Worm (Caenorhabditis elegans) whole organism, young adult: ENCODE data around the gene Y113G7A.13.

Source experiments
- B0261.1 ChIP-seq: sonication (generic microtip); optimal IDR thresholded peaks from 2 replicates; lab custom pipeline; 2016; ENCODE audit warnings: mild to moderate bottlenecking, missing genetic modification characterization, moderate library complexity, missing compliant biosample characterization
- B0336.3 ChIP-seq: fragments of 200-800 bp; sonication (Bioruptor generic); IDR thresholded peaks from 2 replicates; pipeline ENCODE4 v1.3.6; 2022; ENCODE audit warnings: missing genetic modification characterization, missing compliant biosample characterization
- C06A6.2 ChIP-seq: fragments of 200-800 bp; sonication (Bioruptor generic); conservative IDR thresholded peaks from 2 replicates; pipeline ENCODE4 v1.3.6; 2022; ENCODE audit warnings: missing genetic modification characterization, missing compliant biosample characterization
- F22D6.2 ChIP-seq: sonication (generic microtip); optimal IDR thresholded peaks from 2 replicates; lab custom pipeline; 2016; ENCODE audit warnings: mild to moderate bottlenecking, missing genetic modification characterization, missing compliant biosample characterization
- F33H1.4 ChIP-seq: fragments of 200-800 bp; sonication (Bioruptor generic); IDR thresholded peaks from 2 replicates; pipeline ENCODE4 v1.3.6; 2022; ENCODE audit warnings: missing genetic modification reagents, missing genetic modification characterization, missing compliant biosample characterization
- F37B4.10 ChIP-seq: fragments of 200-800 bp; sonication (Bioruptor generic); IDR thresholded peaks from 2 replicates; pipeline ENCODE4 v1.3.6; 2022; ENCODE audit warnings: missing genetic modification characterization, missing compliant biosample characterization
- F39B2.1 ChIP-seq: fragments of 200-800 bp; sonication (Bioruptor generic); IDR thresholded peaks from 2 replicates; pipeline ENCODE4 v1.3.6; 2022; ENCODE audit warnings: missing genetic modification reagents, missing genetic modification characterization, missing compliant biosample characterization
- K12H6.12 ChIP-seq: fragments of 200-800 bp; sonication (Bioruptor generic); optimal IDR thresholded peaks from 2 replicates; lab custom pipeline; 2018; ENCODE audit warnings: mild to moderate bottlenecking, missing genetic modification characterization, missing compliant biosample characterization
- T07F8.4 ChIP-seq: sonication (generic microtip); optimal IDR thresholded peaks from 2 replicates; lab custom pipeline; 2016; ENCODE audit warnings: mild to moderate bottlenecking, missing genetic modification characterization, moderate library complexity, missing compliant biosample characterization
- T26A5.8 ChIP-seq: sonication (generic microtip); optimal IDR thresholded peaks from 2 replicates; lab custom pipeline; 2016; ENCODE audit warnings: missing genetic modification characterization, missing compliant biosample characterization
- Y53G8AR.9 ChIP-seq: fragments of 200-800 bp; sonication (Bioruptor generic); conservative IDR thresholded peaks from 2 replicates; pipeline ENCODE4 v1.3.6; 2022; ENCODE audit warnings: missing genetic modification reagents, missing genetic modification characterization, missing compliant biosample characterization
- Y67H2A.10 ChIP-seq: fragments of 200-800 bp; sonication (Bioruptor generic); conservative IDR thresholded peaks from 2 replicates; pipeline ENCODE4 v1.3.6; 2022; ENCODE audit warnings: missing genetic modification reagents, missing genetic modification characterization, missing compliant biosample characterization
- Y95B8A.8 ChIP-seq: fragments of 200-800 bp; sonication (Bioruptor generic); IDR thresholded peaks from 2 replicates; pipeline ENCODE4 v1.3.6; 2022; ENCODE audit warnings: missing genetic modification reagents, missing genetic modification characterization, missing compliant biosample characterization
- ama-1 ChIP-seq, 3 experiments: fragments of 150-350 bp in 1 of 3; sonication (generic microtip) in 2 of 3; optimal IDR thresholded peaks; 2 replicates each; lab custom pipeline; 2014 to 2018; ENCODE audit warnings: missing biosample characterization in 2 of 3, missing genetic modification characterization in 2 of 3, missing genetic modification reagents in 2 of 3
- atf-7 ChIP-seq: sonication (generic microtip); optimal IDR thresholded peaks from 2 replicates; lab custom pipeline; 2017; ENCODE audit warnings: mild to moderate bottlenecking, missing genetic modification characterization, missing compliant biosample characterization
- attf-3 ChIP-seq: fragments of 200-800 bp; sonication (Bioruptor generic); conservative IDR thresholded peaks from 2 replicates; pipeline ENCODE4 v1.3.6; 2022; ENCODE audit warnings: missing genetic modification reagents, missing genetic modification characterization, missing compliant biosample characterization
- attf-5 ChIP-seq: fragments of 200-800 bp; sonication (Bioruptor generic); optimal IDR thresholded peaks from 2 replicates; lab custom pipeline; 2018; ENCODE audit warnings: mild to moderate bottlenecking, missing genetic modification characterization, missing compliant biosample characterization
- cebp-1 ChIP-seq, 2 experiments: fragments of 200-800 bp in 1 of 2; sonication (Bioruptor generic) in 1 of 2; sonication (generic microtip) in 1 of 2; IDR thresholded peaks in 1 of 2; optimal IDR thresholded peaks in 1 of 2; 2 replicates each; pipeline versions ENCODE4 v1.3.6 to Lab custom; 2017 to 2022; ENCODE audit warnings: missing compliant biosample characterization in 2 of 2, missing genetic modification characterization in 2 of 2, mild to moderate bottlenecking in 1 of 2, missing genetic modification reagents in 1 of 2, moderate library complexity in 1 of 2
- ceh-58 ChIP-seq: fragments of 200-800 bp; sonication (Bioruptor generic); IDR thresholded peaks from 2 replicates; pipeline ENCODE4 v1.3.6; 2022; ENCODE audit warnings: missing genetic modification characterization, missing compliant biosample characterization
- dox-1 ChIP-seq: fragments of 200-800 bp; sonication (Bioruptor generic); IDR thresholded peaks from 2 replicates; pipeline ENCODE4 v1.3.6; 2022; ENCODE audit warnings: missing genetic modification reagents, missing genetic modification characterization, missing compliant biosample characterization
- ekl-4 ChIP-seq: fragments of 200-800 bp; sonication (Bioruptor generic); IDR thresholded peaks from 2 replicates; pipeline ENCODE4 v1.3.6; 2022; ENCODE audit warnings: missing genetic modification reagents, missing genetic modification characterization, missing compliant biosample characterization
- ets-4 ChIP-seq: fragments of 200-800 bp; sonication (Bioruptor generic); optimal IDR thresholded peaks from 2 replicates; lab custom pipeline; 2018; ENCODE audit warnings: mild to moderate bottlenecking, missing genetic modification characterization, missing compliant biosample characterization
- fkh-3 ChIP-seq: sonication (generic microtip); optimal IDR thresholded peaks from 2 replicates; lab custom pipeline; 2016; ENCODE audit warnings: mild to moderate bottlenecking, missing genetic modification characterization, missing compliant biosample characterization
- hmg-20 ChIP-seq: fragments of 200-800 bp; sonication (Bioruptor generic); IDR thresholded peaks from 2 replicates; pipeline ENCODE4 v1.3.6; 2022; ENCODE audit warnings: missing genetic modification reagents, missing genetic modification characterization, missing compliant biosample characterization
- let-526 ChIP-seq: fragments of 200-800 bp; sonication (Bioruptor generic); IDR thresholded peaks from 2 replicates; pipeline ENCODE4 v1.3.6; 2022; ENCODE audit warnings: missing genetic modification reagents, missing genetic modification characterization, missing compliant biosample characterization
- let-607 ChIP-seq, 2 experiments: fragments of 200-800 bp in 1 of 2; sonication (Bioruptor generic) in 1 of 2; sonication (generic microtip) in 1 of 2; optimal IDR thresholded peaks; 2 replicates each; lab custom pipeline; 2016 to 2018; ENCODE audit warnings: mild to moderate bottlenecking in 2 of 2, missing compliant biosample characterization in 2 of 2, missing genetic modification characterization in 2 of 2, moderate library complexity in 2 of 2, missing genotype in 1 of 2
- lin-54 ChIP-seq: fragments of 200-800 bp; sonication (Bioruptor generic); optimal IDR thresholded peaks from 2 replicates; lab custom pipeline; 2018; ENCODE audit warnings: mild to moderate bottlenecking, missing genetic modification characterization, missing compliant biosample characterization
- lir-1 ChIP-seq: fragments of 200-800 bp; sonication (Bioruptor generic); conservative IDR thresholded peaks from 2 replicates; pipeline ENCODE4 v1.3.6; 2022; ENCODE audit warnings: missing genetic modification reagents, missing genetic modification characterization, missing compliant biosample characterization
- madf-10 ChIP-seq: sonication (generic microtip); optimal IDR thresholded peaks from 2 replicates; lab custom pipeline; 2016; ENCODE audit warnings: mild to moderate bottlenecking, missing genetic modification characterization, missing compliant biosample characterization
- madf-6 ChIP-seq: fragments of 200-800 bp; sonication (Bioruptor generic); IDR thresholded peaks from 2 replicates; pipeline ENCODE4 v1.3.6; 2022; ENCODE audit warnings: missing genetic modification reagents, missing genetic modification characterization, missing compliant biosample characterization
- mcd-1 ChIP-seq: fragments of 200-800 bp; sonication (Bioruptor generic); IDR thresholded peaks from 2 replicates; pipeline ENCODE4 v1.3.6; 2022; ENCODE audit warnings: missing genetic modification reagents, missing genetic modification characterization, missing compliant biosample characterization
- nfya-2 ChIP-seq: fragments of 200-800 bp; sonication (Bioruptor generic); IDR thresholded peaks from 2 replicates; pipeline ENCODE4 v1.3.6; 2022; ENCODE audit warnings: missing genetic modification reagents, missing genetic modification characterization, missing compliant biosample characterization
- nfyb-1 ChIP-seq: fragments of 200-800 bp; sonication (Bioruptor generic); IDR thresholded peaks from 2 replicates; pipeline ENCODE4 v1.3.6; 2022; ENCODE audit warnings: missing genetic modification reagents, missing genetic modification characterization, missing compliant biosample characterization
- nhr-120 ChIP-seq: fragments of 200-800 bp; sonication (Bioruptor generic); IDR thresholded peaks from 2 replicates; pipeline ENCODE4 v1.3.6; 2022; ENCODE audit warnings: missing genetic modification characterization, missing compliant biosample characterization
- nhr-27 ChIP-seq: fragments of 200-800 bp; sonication (Bioruptor generic); optimal IDR thresholded peaks from 2 replicates; lab custom pipeline; 2018; ENCODE audit warnings: mild to moderate bottlenecking, missing genetic modification characterization, moderate library complexity, missing compliant biosample characterization
- nhr-90 ChIP-seq: sonication (generic microtip); optimal IDR thresholded peaks from 2 replicates; lab custom pipeline; 2016; ENCODE audit warnings: missing genotype, mild to moderate bottlenecking, missing genetic modification characterization, missing compliant biosample characterization
- pha-4 ChIP-seq: fragments of 150-350 bp; sonication (generic microtip); optimal IDR thresholded peaks from 2 replicates; lab custom pipeline; 2014; ENCODE audit warnings: missing biosample characterization, missing genetic modification reagents, missing genetic modification characterization
- rcor-1 ChIP-seq: fragments of 200-800 bp; sonication (Bioruptor generic); IDR thresholded peaks from 2 replicates; pipeline ENCODE4 v1.3.6; 2022; ENCODE audit warnings: missing genetic modification reagents, missing genetic modification characterization, missing compliant biosample characterization
- sea-2 ChIP-seq: fragments of 200-800 bp; sonication (Bioruptor generic); IDR thresholded peaks from 2 replicates; pipeline ENCODE4 v1.3.6; 2022; ENCODE audit warnings: missing genetic modification characterization, missing compliant biosample characterization
- tlf-1 ChIP-seq: fragments of 200-800 bp; sonication (Bioruptor generic); optimal IDR thresholded peaks from 2 replicates; lab custom pipeline; 2018; ENCODE audit warnings: mild to moderate bottlenecking, missing genetic modification characterization, missing compliant biosample characterization
- unc-62 ChIP-seq: fragments of 150-350 bp; optimal IDR thresholded peaks from 2 replicates; lab custom pipeline; 2014; ENCODE audit warnings: missing biosample characterization, missing genetic modification reagents, missing genetic modification characterization
- xnd-1 ChIP-seq: sonication (generic microtip); optimal IDR thresholded peaks from 2 replicates; lab custom pipeline; 2016; ENCODE audit warnings: missing genotype, missing genetic modification reagents, missing genetic modification characterization, missing compliant biosample characterization
- zim-3 ChIP-seq: sonication (generic microtip); optimal IDR thresholded peaks from 2 replicates; lab custom pipeline; 2017; ENCODE audit warnings: mild to moderate bottlenecking, missing genetic modification characterization, moderate library complexity, missing compliant biosample characterization
- ztf-28 ChIP-seq: fragments of 200-800 bp; sonication (Bioruptor generic); IDR thresholded peaks from 2 replicates; pipeline ENCODE4 v1.3.6; 2022; ENCODE audit warnings: missing genetic modification reagents, missing genetic modification characterization, missing compliant biosample characterization

The Y113G7A.13 gene

DNA sequence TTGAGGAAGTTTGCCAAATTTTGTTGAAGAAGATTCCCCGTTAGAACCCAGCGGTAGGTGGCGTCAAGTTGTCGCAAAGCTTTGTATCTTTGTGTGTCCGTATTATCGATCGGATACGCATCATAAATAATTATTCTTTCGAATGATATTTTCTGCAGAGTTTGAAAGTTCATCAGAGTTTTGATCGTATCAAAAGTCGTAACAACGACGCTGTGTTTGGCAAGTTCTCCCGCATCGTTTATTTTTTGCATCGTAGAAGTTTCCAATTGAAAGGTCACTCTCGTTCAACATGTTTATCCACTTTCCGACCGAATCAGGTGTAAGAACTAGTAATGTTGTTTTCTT lies 15.1 kb downstream of the Y113G7A.13 start (continued):
- no peak for TF ChIP-seq nhr-27 (tag; lab: Kevin White, UChicago)
- no peak for TF ChIP-seq F22D6.2 (tag; lab: Kevin White, UChicago)
- TF ChIP-seq Y53G8AR.9 (GFP tag; lab: Robert Waterston, UW), result peak; percentile 87
- no peak for TF ChIP-seq attf-5 (GFP tag; lab: Kevin White, UChicago)
- no peak for TF ChIP-seq lir-1 (GFP tag; lab: Robert Waterston, UW)
- TF ChIP-seq F37B4.10 (GFP tag; lab: Robert Waterston, UW), result no peak
- TF ChIP-seq nhr-120 (GFP tag; lab: Robert Waterston, UW), result no peak
- no peak for TF ChIP-seq unc-62 (GFP tag; lab: Kevin White, UChicago)
- no peak for TF ChIP-seq fkh-3 (tag; lab: Kevin White, UChicago)
- TF ChIP-seq ama-1 (optimal IDR thresholded peaks at IDR 0.05; lab: Kevin White, UChicago), result peak; percentile 76
- no peak for TF ChIP-seq ama-1 (GFP tag; optimal IDR thresholded peaks at IDR 0.05; lab: Kevin White, UChicago)
- peak; percentile 8 for TF ChIP-seq zim-3 (tag; lab: Kevin White, UChicago)
- peak; percentile 42; the same call in 1 of the 2 replicates for TF ChIP-seq dox-1 (GFP tag; lab: Robert Waterston, UW)
- no peak for TF ChIP-seq mcd-1
- peak; percentile 41; the same call in 1 of the 2 replicates for TF ChIP-seq C06A6.2 (GFP tag; lab: Robert Waterston, UW)
- no peak for TF ChIP-seq sea-2 (GFP tag; lab: Robert Waterston, UW)
- TF ChIP-seq Y95B8A.8 (GFP tag; lab: Robert Waterston, UW), result peak; percentile 69
- TF ChIP-seq hmg-20 (GFP tag; lab: Robert Waterston, UW), result 0 out of 2 replicates have a peak, but pooled peaks have one; percentile 7
- TF ChIP-seq T26A5.8 (tag; lab: Kevin White, UChicago), result no peak
- TF ChIP-seq rcor-1 (GFP tag; lab: Robert Waterston, UW), result no peak
- no peak for TF ChIP-seq xnd-1 (tag; lab: Kevin White, UChicago)
- no peak for TF ChIP-seq K12H6.12 (tag; lab: Kevin White, UChicago)
- TF ChIP-seq B0336.3 (GFP tag; lab: Robert Waterston, UW), result peak; percentile 6; the same call in 1 of the 2 replicates
- no peak for TF ChIP-seq Y67H2A.10

DNA sequence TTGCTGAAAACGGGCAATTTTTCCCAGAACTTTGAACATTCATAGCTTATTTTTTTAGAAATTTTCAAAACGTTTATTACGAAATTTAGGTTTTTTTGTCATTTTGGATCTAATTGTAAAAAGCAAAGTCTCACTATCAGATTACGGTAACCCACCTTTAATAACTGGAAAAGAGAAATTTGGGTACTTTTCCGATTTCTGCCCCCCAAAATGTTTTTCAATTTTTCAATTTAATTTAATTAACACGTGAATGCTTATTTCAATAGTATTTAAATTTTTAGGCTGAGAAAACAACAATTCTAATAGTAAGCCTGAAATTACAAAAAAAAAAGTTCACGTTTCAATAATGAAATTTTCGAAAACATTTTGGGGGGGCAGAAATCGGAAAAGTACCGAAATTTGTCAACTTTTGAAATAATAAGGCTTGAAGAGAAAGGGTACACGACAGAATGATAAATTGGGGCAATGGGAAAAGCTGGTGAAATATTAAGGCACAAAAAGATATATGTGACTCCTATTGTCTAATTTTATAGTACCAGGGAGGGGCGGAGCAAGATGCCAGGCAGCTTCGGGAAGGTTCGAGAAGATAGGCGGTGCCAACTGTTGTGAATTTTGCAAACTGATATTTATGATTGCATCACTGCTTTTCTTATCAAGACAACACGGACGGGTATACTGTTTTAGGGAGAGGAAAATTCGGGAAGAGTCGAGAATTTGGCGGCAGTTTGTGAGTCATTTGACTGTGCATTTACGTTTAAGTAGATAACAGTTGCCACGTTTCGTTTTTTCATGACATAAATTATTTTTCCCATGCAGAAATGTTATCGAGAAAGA lies 16.3 kb downstream of the Y113G7A.13 start, which contains the start of gene F19B2.5:
F19B2.5 (minus strand) TSS at position 107 of the 834 bp plus-strand sequence.
- TF ChIP-seq sea-2 (GFP tag; lab: Robert Waterston, UW), result 0 out of 2 replicates have a peak, but pooled peaks have one; percentile 19
- TF ChIP-seq let-607 (tag; optimal IDR thresholded peaks at IDR 0.05; lab: Kevin White, UChicago), result peak; percentile 83 to 95
- peak; percentile 36; the same call in 1 of the 2 replicates for TF ChIP-seq let-526 (GFP tag; lab: Robert Waterston, UW)
- peak; percentile 34 for TF ChIP-seq lin-54
- peak; percentile 66 for TF ChIP-seq pha-4 (tag; lab: Kevin White, UChicago)
- no peak for TF ChIP-seq ceh-58
- no peak for TF ChIP-seq Y67H2A.10
- TF ChIP-seq ekl-4, result 0 out of 2 replicates have a peak, but pooled peaks have one; percentile 47
- no peak for TF ChIP-seq xnd-1 (tag; lab: Kevin White, UChicago)
- TF ChIP-seq nfya-2, result no peak
- peak; percentile 81 for TF ChIP-seq B0336.3 (GFP tag; lab: Robert Waterston, UW)
- peak; percentile 56 for TF ChIP-seq zim-3 (tag; lab: Kevin White, UChicago)
- TF ChIP-seq mcd-1, result peak; percentile 41; the same call in 1 of the 2 replicates
- peak; percentile 70 for TF ChIP-seq madf-10 (tag; lab: Kevin White, UChicago)
- TF ChIP-seq rcor-1 (GFP tag; lab: Robert Waterston, UW), result no peak
- peak; percentile 11 for TF ChIP-seq nhr-90
- TF ChIP-seq dox-1 (GFP tag; lab: Robert Waterston, UW), result peak; percentile 60; the same call in 1 of the 2 replicates
- no peak for TF ChIP-seq attf-3
- no peak for TF ChIP-seq madf-6 (GFP tag; lab: Robert Waterston, UW)
- TF ChIP-seq nfyb-1 (GFP tag; lab: Robert Waterston, UW), result peak; percentile 83; the same call in 1 of the 2 replicates
- TF ChIP-seq cebp-1 (GFP tag; IDR thresholded peaks at IDR 0.05; lab: Robert Waterston, UW), result no peak
- TF ChIP-seq cebp-1 (tag; optimal IDR thresholded peaks at IDR 0.05; lab: Kevin White, UChicago), result peak; percentile 50
- TF ChIP-seq B0261.1 (tag; lab: Kevin White, UChicago), result no peak
- no peak for TF ChIP-seq F39B2.1 (GFP tag; lab: Robert Waterston, UW)
- TF ChIP-seq ets-4 (GFP tag; lab: Kevin White, UChicago), result peak; percentile 90
- TF ChIP-seq T07F8.4 (tag; lab: Kevin White, UChicago), result no peak
- TF ChIP-seq F33H1.4 (GFP tag; lab: Robert Waterston, UW), result no peak
- TF ChIP-seq tlf-1 (GFP tag; lab: Kevin White, UChicago), result peak; percentile 66
- TF ChIP-seq ztf-28 (GFP tag; lab: Robert Waterston, UW), result no peak
- TF ChIP-seq atf-7 (tag; lab: Kevin White, UChicago), result peak; percentile 95
